Worm (Caenorhabditis elegans) whole organism, young adult: ENCODE measurements around the gene cuc-1.

Experiments used
- F10E7.11 ChIP-seq: sonication (generic microtip); optimal IDR thresholded peaks from 2 replicates; lab custom pipeline; 2017; ENCODE audit warnings: mild to moderate bottlenecking, missing genetic modification characterization, moderate library complexity, missing compliant biosample characterization
- Y67H2A.10 ChIP-seq: fragments of 200-800 bp; sonication (Bioruptor generic); conservative IDR thresholded peaks from 2 replicates; pipeline ENCODE4 v1.3.6; 2022; ENCODE audit warnings: missing genetic modification reagents, missing genetic modification characterization, missing compliant biosample characterization
- ceh-100 ChIP-seq: fragments of 200-800 bp; sonication (Bioruptor generic); IDR thresholded peaks from 2 replicates; pipeline ENCODE4 v1.3.6; 2022; ENCODE audit warnings: missing genetic modification reagents, missing genetic modification characterization, missing compliant biosample characterization
- ets-4 ChIP-seq: fragments of 200-800 bp; sonication (Bioruptor generic); optimal IDR thresholded peaks from 2 replicates; lab custom pipeline; 2018; ENCODE audit warnings: mild to moderate bottlenecking, missing genetic modification characterization, missing compliant biosample characterization
- rec-8 ChIP-seq, 2 experiments: sonication (generic microtip); optimal IDR thresholded peaks; 2 replicates each; lab custom pipeline; 2016; ENCODE audit warnings: mild to moderate bottlenecking in 2 of 2, missing genetic modification characterization in 2 of 2, missing genetic modification reagents in 2 of 2, missing genotype in 2 of 2, missing biosample characterization in 1 of 2, missing compliant biosample characterization in 1 of 2, moderate library complexity in 1 of 2
- somi-1 ChIP-seq: fragments of 200-800 bp; sonication (Bioruptor generic); optimal IDR thresholded peaks from 2 replicates; lab custom pipeline; 2018; ENCODE audit warnings: mild to moderate bottlenecking, missing genetic modification characterization, missing compliant biosample characterization
- unc-130 ChIP-seq: sonication (generic microtip); optimal IDR thresholded peaks from 2 replicates; lab custom pipeline; 2016; ENCODE audit warnings: missing genetic modification reagents, missing genetic modification characterization, missing compliant biosample characterization
- unc-62 ChIP-seq: fragments of 150-350 bp; optimal IDR thresholded peaks from 2 replicates; lab custom pipeline; 2014; ENCODE audit warnings: missing biosample characterization, missing genetic modification reagents, missing genetic modification characterization

DNA sequence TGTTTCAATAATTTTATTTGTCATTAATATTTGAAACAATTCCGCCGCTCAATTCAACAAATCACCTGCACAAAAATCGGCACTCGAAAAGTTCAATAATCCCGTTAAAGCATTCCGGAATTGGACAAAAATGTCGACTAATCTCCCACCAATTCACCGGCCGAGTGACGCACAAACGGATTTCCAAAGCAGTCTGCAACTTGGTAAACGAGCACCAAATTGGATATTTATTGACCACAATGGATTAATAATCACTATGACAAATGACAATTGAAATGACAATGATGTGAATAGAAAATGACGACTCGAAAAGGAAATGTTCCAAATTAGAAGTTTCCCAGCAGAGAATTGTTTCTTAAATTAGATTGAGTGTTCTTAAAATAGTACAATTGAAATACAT lies 25.1 kb downstream of the cuc-1 start:
- TF ChIP-seq somi-1 (no peak), Y67H2A.10 (GFP tag; lab: Robert Waterston, UW) (no peak), rec-8 (tag; optimal IDR thresholded peaks at IDR 0.05; lab: Kevin White, UChicago) (no peak), unc-130 (GFP tag; lab: Kevin White, UChicago) (no peak), F10E7.11 (tag; lab: Kevin White, UChicago) (no peak), ets-4 (GFP tag; lab: Kevin White, UChicago) (no peak), unc-62 (GFP tag; lab: Kevin White, UChicago) (no peak), ceh-100 (GFP tag; lab: Robert Waterston, UW) (no peak)
